Fruit fly (Drosophila melanogaster) whole organism, wandering third instar larva: ENCODE data around the gene bdl.

Experiments used
- Abd-B ChIP-seq: fragments of >200 bp; optimal IDR thresholded peaks from 2 replicates; lab custom pipeline; 2017; ENCODE audit warnings: missing biosample characterization, missing genetic modification characterization
- CG32264 ChIP-seq: fragments of 200-800 bp; sonication (Bioruptor generic); optimal IDR thresholded peaks from 2 replicates; lab custom pipeline; 2016; ENCODE audit warnings: missing biosample characterization, missing genetic modification characterization
- Dfd ChIP-seq: fragments of >200 bp; optimal IDR thresholded peaks from 2 replicates; lab custom pipeline; 2017; ENCODE audit warnings: missing biosample characterization, missing genetic modification characterization
- Dif ChIP-seq: fragments of 200-275, 200-300 bp; sonication (Bioruptor generic); optimal IDR thresholded peaks from 2 replicates; lab custom pipeline; 2018; ENCODE audit warnings: missing biosample characterization, missing genetic modification characterization; ENCODE audit not compliant: partially characterized antibody
- GATAd ChIP-seq: sonication (Bioruptor generic); optimal IDR thresholded peaks from 2 replicates; lab custom pipeline; 2016; ENCODE audit warnings: missing biosample characterization, missing genetic modification characterization
- HLH106 ChIP-seq: fragments of 200-800 bp; optimal IDR thresholded peaks from 3 replicates; lab custom pipeline; 2019; ENCODE audit warnings: missing biosample characterization, mild to moderate bottlenecking, missing genetic modification characterization, moderate library complexity
- Hnf4 ChIP-seq: fragments of 200-800 bp; sonication (Bioruptor generic); optimal IDR thresholded peaks from 2 replicates; lab custom pipeline; 2016; ENCODE audit warnings: missing biosample characterization, mild to moderate bottlenecking, missing genetic modification characterization
- Hr78 ChIP-seq: fragments of >200 bp; optimal IDR thresholded peaks from 2 replicates; lab custom pipeline; 2017; ENCODE audit warnings: missing biosample characterization, missing genetic modification characterization
- Hr83 ChIP-seq: fragments of 200-300 bp; sonication (Bioruptor generic); optimal IDR thresholded peaks from 2 replicates; lab custom pipeline; 2016; ENCODE audit warnings: missing biosample characterization, mild to moderate bottlenecking, missing genetic modification characterization, moderate library complexity; ENCODE audit not compliant: poor library complexity, severe bottlenecking
- Mio ChIP-seq: sonication (Bioruptor generic); optimal IDR thresholded peaks from 2 replicates; lab custom pipeline; 2016; ENCODE audit warnings: missing biosample characterization, missing genetic modification characterization
- Myc ChIP-seq: fragments of >200 bp; optimal IDR thresholded peaks from 2 replicates; lab custom pipeline; 2017
- OdsH ChIP-seq: fragments of 200-800 bp; sonication (Bioruptor generic); optimal IDR thresholded peaks from 2 replicates; lab custom pipeline; 2016; ENCODE audit warnings: missing biosample characterization, mild to moderate bottlenecking, missing genetic modification characterization
- Rel ChIP-seq, 2 experiments: fragments of 200-800 bp; sonication (Bioruptor generic) in 1 of 2; optimal IDR thresholded peaks; 2 replicates in 1 of 2; 3 replicates in 1 of 2; lab custom pipeline; 2016 to 2019; ENCODE audit warnings: mild to moderate bottlenecking in 2 of 2, missing biosample characterization in 2 of 2, missing genetic modification characterization in 2 of 2, moderate library complexity in 1 of 2
- br ChIP-seq: fragments of 200-800 bp; sonication (Bioruptor generic); optimal IDR thresholded peaks from 2 replicates; lab custom pipeline; 2016; ENCODE audit warnings: missing biosample characterization, missing genetic modification characterization
- brk ChIP-seq: fragments of 200-800 bp; sonication (Bioruptor generic); optimal IDR thresholded peaks from 2 replicates; lab custom pipeline; 2016; ENCODE audit warnings: missing biosample characterization, mild to moderate bottlenecking, missing genetic modification characterization
- dl ChIP-seq, 2 experiments: fragments of 175-275, 200-275 bp in 1 of 2; fragments of 200-275 bp in 1 of 2; sonication (Bioruptor generic); optimal IDR thresholded peaks; lab custom pipeline; 2018; ENCODE audit warnings: mild to moderate bottlenecking in 2 of 2, missing biosample characterization in 2 of 2, missing genetic modification characterization in 2 of 2, moderate library complexity in 2 of 2; ENCODE audit not compliant: partially characterized antibody in 2 of 2, insufficient read depth in 1 of 2
- dmrt93B ChIP-seq: fragments of 200-800 bp; sonication (Bioruptor generic); optimal IDR thresholded peaks from 2 replicates; lab custom pipeline; 2018; ENCODE audit warnings: missing biosample characterization, mild to moderate bottlenecking, missing genetic modification characterization
- dsf ChIP-seq: sonication (Bioruptor generic); optimal IDR thresholded peaks from 2 replicates; lab custom pipeline; 2016; ENCODE audit warnings: missing biosample characterization, missing genetic modification characterization, borderline replicate concordance
- ey ChIP-seq: fragments of 200-800 bp; sonication (Bioruptor generic); optimal IDR thresholded peaks from 2 replicates; lab custom pipeline; 2016; ENCODE audit warnings: missing biosample characterization, missing genetic modification characterization
- foxo ChIP-seq, 2 experiments: fragments of 200-800 bp; sonication (Bioruptor generic); optimal IDR thresholded peaks; 2 replicates in 1 of 2; 3 replicates in 1 of 2; lab custom pipeline; 2016 to 2017; ENCODE audit warnings: missing biosample characterization in 2 of 2, missing genetic modification characterization in 2 of 2
- fru ChIP-seq: fragments of 200-800 bp; sonication (Bioruptor generic); optimal IDR thresholded peaks from 3 replicates; lab custom pipeline; 2016; ENCODE audit warnings: missing biosample characterization, mild to moderate bottlenecking, missing genetic modification characterization
- jim ChIP-seq: fragments of 175-275, 200-325 bp; sonication (Bioruptor generic); optimal IDR thresholded peaks from 2 replicates; lab custom pipeline; 2016; ENCODE audit warnings: missing biosample characterization, mild to moderate bottlenecking, missing genetic modification characterization
- lola ChIP-seq: fragments of >200 bp; optimal IDR thresholded peaks from 2 replicates; lab custom pipeline; 2017; ENCODE audit warnings: missing biosample characterization, missing genetic modification characterization
- psq ChIP-seq: fragments of 200-800 bp; sonication (Bioruptor generic); optimal IDR thresholded peaks from 3 replicates; lab custom pipeline; 2017; ENCODE audit warnings: missing biosample characterization, mild to moderate bottlenecking, missing genetic modification characterization, moderate library complexity
- rgr ChIP-seq: fragments of 200-800 bp; sonication (Bioruptor generic); optimal IDR thresholded peaks from 3 replicates; lab custom pipeline; 2016; ENCODE audit warnings: missing biosample characterization, mild to moderate bottlenecking, missing genetic modification characterization
- sage ChIP-seq: fragments of 200-800 bp; sonication (Bioruptor generic); optimal IDR thresholded peaks from 2 replicates; lab custom pipeline; 2016; ENCODE audit warnings: missing biosample characterization, mild to moderate bottlenecking, missing genetic modification characterization
- sv ChIP-seq: fragments of 200-800 bp; sonication (Bioruptor generic); optimal IDR thresholded peaks from 3 replicates; lab custom pipeline; 2016; ENCODE audit warnings: missing biosample characterization, missing genetic modification characterization
- tai ChIP-seq: sonication (Bioruptor generic); optimal IDR thresholded peaks from 2 replicates; lab custom pipeline; 2016; ENCODE audit warnings: missing biosample characterization, missing genetic modification characterization
- usp ChIP-seq: fragments of >200 bp; optimal IDR thresholded peaks from 2 replicates; lab custom pipeline; 2017; ENCODE audit warnings: missing biosample characterization, missing genetic modification characterization
- woc ChIP-seq: sonication (Bioruptor generic); optimal IDR thresholded peaks from 2 replicates; lab custom pipeline; 2016; ENCODE audit warnings: missing biosample characterization, mild to moderate bottlenecking, missing genetic modification characterization

bdl gene

dm6 chr2L:4363707-4364270 lies 39.4 kb downstream of the bdl start:
- no peak for TF ChIP-seq fru
- no peak for TF ChIP-seq Myc
- TF ChIP-seq foxo (GFP tag; optimal IDR thresholded peaks at IDR 0.05; lab: Kevin White, UChicago): no peak

dm6 chr2L:4364914-4365313 lies 40.6 kb downstream of the bdl start:
- TF ChIP-seq psq (GFP tag; lab: Kevin White, UChicago): no peak
- no peak for TF ChIP-seq ey (GFP tag; lab: Kevin White, UChicago)
- no peak for TF ChIP-seq Hr78 (GFP tag; lab: Kevin White, UChicago)
- no peak for TF ChIP-seq Dif
- no peak for TF ChIP-seq HLH106 (tag; lab: Kevin White, UChicago)
- no peak for TF ChIP-seq GATAd (GFP tag; lab: Kevin White, UChicago)
- no peak for TF ChIP-seq Hnf4 (GFP tag; lab: Kevin White, UChicago)
- no peak for TF ChIP-seq rgr (GFP tag; lab: Kevin White, UChicago)
- no peak for TF ChIP-seq Rel (GFP tag; optimal IDR thresholded peaks at IDR 0.05; lab: Kevin White, UChicago)
- no peak for TF ChIP-seq Rel (tag; optimal IDR thresholded peaks at IDR 0.05; lab: Kevin White, UChicago)
- no peak for TF ChIP-seq lola (GFP tag; lab: Kevin White, UChicago)
- no peak for TF ChIP-seq tai (GFP tag; lab: Kevin White, UChicago)
- TF ChIP-seq brk: no peak
- TF ChIP-seq Myc: no peak
- TF ChIP-seq sage: no peak
- TF ChIP-seq Dfd: no peak
- no peak for TF ChIP-seq Abd-B
- TF ChIP-seq, all 38 proteins: peak for 0

dm6 chr2L:4365792-4366326 lies 41.5 kb downstream of the bdl start:
- TF ChIP-seq Hr78 (GFP tag; lab: Kevin White, UChicago): no peak
- TF ChIP-seq br (GFP tag; lab: Kevin White, UChicago): no peak
- TF ChIP-seq Dfd: no peak
- no peak for TF ChIP-seq fru
- TF ChIP-seq foxo (GFP tag; optimal IDR thresholded peaks at IDR 0.05; lab: Kevin White, UChicago): no peak
- no peak for TF ChIP-seq psq (GFP tag; lab: Kevin White, UChicago)
- no peak for TF ChIP-seq sv (GFP tag; lab: Kevin White, UChicago)
- TF ChIP-seq HLH106 (tag; lab: Kevin White, UChicago): no peak
- no peak for TF ChIP-seq jim
- no peak for TF ChIP-seq dsf (GFP tag; lab: Kevin White, UChicago)
- no peak for TF ChIP-seq Abd-B
- TF ChIP-seq Rel (GFP tag; optimal IDR thresholded peaks at IDR 0.05; lab: Kevin White, UChicago): no peak
- no peak for TF ChIP-seq Rel (tag; optimal IDR thresholded peaks at IDR 0.05; lab: Kevin White, UChicago)
- no peak for TF ChIP-seq OdsH (GFP tag; lab: Kevin White, UChicago)
- TF ChIP-seq, all 38 proteins: peak for 0

dm6 chr2L:4366652-4367051 lies 42.3 kb downstream of the bdl start:
- no peak for TF ChIP-seq brk
- TF ChIP-seq usp (GFP tag; lab: Kevin White, UChicago): no peak
- TF ChIP-seq Dfd: no peak
- no peak for TF ChIP-seq Hr83 (GFP tag; lab: Kevin White, UChicago)
- no peak for TF ChIP-seq fru
- TF ChIP-seq jim: no peak
- TF ChIP-seq Myc: no peak
- no peak for TF ChIP-seq Rel (GFP tag; optimal IDR thresholded peaks at IDR 0.05; lab: Kevin White, UChicago)
- TF ChIP-seq Rel (tag; optimal IDR thresholded peaks at IDR 0.05; lab: Kevin White, UChicago): no peak
- TF ChIP-seq Abd-B: no peak
- no peak for TF ChIP-seq CG32264 (GFP tag; lab: Kevin White, UChicago)
- TF ChIP-seq psq (GFP tag; lab: Kevin White, UChicago): no peak
- no peak for TF ChIP-seq Hnf4 (GFP tag; lab: Kevin White, UChicago)
- TF ChIP-seq br (GFP tag; lab: Kevin White, UChicago): no peak
- no peak for TF ChIP-seq Mio

dm6 chr2L:4368553-4369268 lies 44.4 kb downstream of the bdl start:
- TF ChIP-seq dl (GFP tag; optimal IDR thresholded peaks at IDR 0.05; lab: Kevin White, UChicago; ENCODE audit: insufficient read depth in 1 of 2, partially characterized antibody in 2 of 2) (no peak), foxo (GFP tag; optimal IDR thresholded peaks at IDR 0.05; lab: Kevin White, UChicago) (no peak), Hr83 (GFP tag; lab: Kevin White, UChicago) (no peak), sv (GFP tag; lab: Kevin White, UChicago) (no peak), fru (no peak), Myc (no peak), dsf (GFP tag; lab: Kevin White, UChicago) (no peak), dmrt93B (GFP tag; lab: Kevin White, UChicago) (no peak), ey (GFP tag; lab: Kevin White, UChicago) (no peak), GATAd (GFP tag; lab: Kevin White, UChicago) (no peak), woc (no peak), Hnf4 (GFP tag; lab: Kevin White, UChicago) (no peak), CG32264 (GFP tag; lab: Kevin White, UChicago) (no peak)
- TF ChIP-seq, all 38 proteins: peak for 0
